Fruit fly (Drosophila melanogaster): Measurements from ENCODE around the gene ninaA.

- TF ChIP-seq CG15710 (tag; optimal IDR thresholded peaks at IDR 0.05) = no peak
- TF ChIP-seq EcR (GFP tag; optimal IDR thresholded peaks at IDR 0.05) = no peak
- no peak for TF ChIP-seq CG17806 (tag; optimal IDR thresholded peaks at IDR 0.05)
- no peak for TF ChIP-seq Pif1A (GFP tag; optimal IDR thresholded peaks at IDR 0.05)
- no peak for TF ChIP-seq CG8301 (tag; optimal IDR thresholded peaks at IDR 0.05)
- TF ChIP-seq Ets98B (GFP tag; IDR thresholded peaks at IDR 0.05) = no peak
- TF ChIP-seq CG12605 (GFP tag; IDR thresholded peaks at IDR 0.05) = no peak
- no peak for TF ChIP-seq Snoo (tag; optimal IDR thresholded peaks at IDR 0.05)
- no peak for TF ChIP-seq rn (GFP tag; IDR thresholded peaks at IDR 0.05)
- TF ChIP-seq fd96Ca (GFP tag; IDR thresholded peaks at IDR 0.05) = no peak
- TF ChIP-seq CG9948 (tag; optimal IDR thresholded peaks at IDR 0.05) = no peak
- no peak for TF ChIP-seq CG10348 (GFP tag; IDR thresholded peaks at IDR 0.05)
- no peak for TF ChIP-seq CG4496 (GFP tag; IDR thresholded peaks at IDR 0.05)
- no peak for TF ChIP-seq CG32121 (GFP tag; IDR thresholded peaks at IDR 0.05)
Observed at dm6 chr2L:871419-871846, 5.7 kb upstream of the ninaA start.

Measured in whole organism, pupa.